Fruit fly (Drosophila melanogaster): ENCODE data around the gene CG2898.

DNA sequence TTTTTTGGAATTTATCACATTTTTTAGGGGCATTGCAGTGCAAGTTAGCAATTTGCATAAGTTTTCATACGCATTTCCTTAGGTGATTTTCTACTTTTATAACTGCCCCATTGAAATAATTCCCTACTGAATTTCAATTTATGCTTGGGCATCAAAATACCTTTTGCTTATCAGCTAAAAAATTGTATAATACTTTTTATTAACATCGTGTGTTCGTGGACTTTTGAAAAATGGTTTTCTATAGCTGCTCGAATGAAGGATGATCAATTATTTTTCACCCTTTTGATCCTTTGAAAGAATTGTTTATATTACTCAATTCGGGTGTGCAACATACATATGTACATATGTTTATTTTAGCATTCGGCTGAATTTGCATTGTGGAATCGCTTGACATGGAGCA is 13.0 kb upstream of the CG2898 start:
- TF ChIP-seq insv (optimal IDR thresholded peaks at IDR 0.05) = no peak
- TF ChIP-seq psq (optimal IDR thresholded peaks at IDR 0.05) = no peak

Measured in Kc167 (cell line).